Worm (Caenorhabditis elegans) whole organism, early embryonic: ENCODE results near the gene T07C12.10.

Experiments used
- B0310.2 ChIP-seq: sonication (generic microtip); optimal IDR thresholded peaks from 2 replicates; lab custom pipeline; 2016; ENCODE audit warnings: mild to moderate bottlenecking, missing genetic modification characterization, missing compliant biosample characterization
- F13C5.2 ChIP-seq: sonication (generic microtip); optimal IDR thresholded peaks from 2 replicates; lab custom pipeline; 2017; ENCODE audit warnings: mild to moderate bottlenecking, missing genetic modification characterization, inconsistent platforms, missing compliant biosample characterization
- ama-1 ChIP-seq: fragments of 150-350 bp; optimal IDR thresholded peaks from 2 replicates; lab custom pipeline; 2014
- ets-7 ChIP-seq: sonication (generic microtip); optimal IDR thresholded peaks from 2 replicates; lab custom pipeline; 2016; ENCODE audit warnings: missing genotype, missing genetic modification characterization, missing compliant biosample characterization
- flt-1 ChIP-seq: fragments of 200-800 bp; sonication (Bioruptor generic); IDR thresholded peaks from 2 replicates; pipeline ENCODE4 v1.3.6; 2022; ENCODE audit warnings: missing genetic modification characterization, missing compliant biosample characterization
- hmbx-1 ChIP-seq: sonication (generic microtip); optimal IDR thresholded peaks from 2 replicates; lab custom pipeline; 2016; ENCODE audit warnings: mild to moderate bottlenecking, missing genetic modification characterization, missing compliant biosample characterization
- pes-1 ChIP-seq: fragments of 200-800 bp; sonication (Bioruptor generic); IDR thresholded peaks from 2 replicates; pipeline ENCODE4 v1.3.6; 2022; ENCODE audit warnings: missing genetic modification reagents, missing genetic modification characterization, missing compliant biosample characterization
- scrt-1 ChIP-seq: fragments of 200-800 bp; sonication (Bioruptor generic); IDR thresholded peaks from 2 replicates; pipeline ENCODE4 v1.3.6; 2022; ENCODE audit warnings: missing genetic modification characterization, missing compliant biosample characterization
- tbx-37 ChIP-seq: fragments of 200-800 bp; sonication (Bioruptor generic); conservative IDR thresholded peaks from 2 replicates; pipeline ENCODE4 v1.3.6; 2022; ENCODE audit warnings: missing genetic modification reagents, missing genetic modification characterization, missing compliant biosample characterization

DNA sequence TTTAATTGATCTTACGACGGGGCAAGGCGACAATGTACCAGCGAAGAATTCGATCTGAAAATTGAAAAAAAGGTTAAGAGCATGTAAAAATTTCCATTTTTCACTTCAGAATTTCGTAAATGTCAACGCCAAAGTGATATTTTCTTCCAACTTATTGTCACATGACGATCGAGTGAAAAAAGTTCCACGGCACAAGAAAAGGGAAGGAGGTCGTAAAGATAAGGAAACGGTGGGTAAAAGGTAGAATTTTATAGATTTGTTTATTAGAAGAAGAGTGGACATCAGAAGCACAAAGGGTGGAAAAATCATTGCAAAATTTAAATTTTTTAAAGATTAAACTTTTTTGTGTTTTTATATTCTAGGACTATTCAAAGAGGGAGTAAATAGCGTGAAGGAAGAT, 32.3 kb downstream of the T07C12.10 start:
- no peak for TF ChIP-seq ets-7
- TF ChIP-seq ama-1 (lab: Kevin White, UChicago) = no peak
- TF ChIP-seq pes-1 (GFP tag; lab: Robert Waterston, UW) = no peak
- TF ChIP-seq scrt-1 (GFP tag; lab: Robert Waterston, UW) = no peak
- TF ChIP-seq flt-1 = no peak
- TF ChIP-seq B0310.2 (tag; lab: Kevin White, UChicago) = no peak
- TF ChIP-seq F13C5.2 (tag; lab: Kevin White, UChicago) = no peak
- TF ChIP-seq hmbx-1 = no peak
- no peak for TF ChIP-seq tbx-37 (GFP tag; lab: Robert Waterston, UW)
